Worm (Caenorhabditis elegans) whole organism, L1 larva: ENCODE results near the gene C27D6.11.

ENCODE experiments used
- C04F5.9 ChIP-seq: sonication (generic microtip); optimal IDR thresholded peaks from 2 replicates; lab custom pipeline; 2016; ENCODE audit warnings: missing genetic modification characterization, missing compliant biosample characterization
- F16B12.6 ChIP-seq: fragments of 150-350 bp; optimal IDR thresholded peaks from 2 replicates; lab custom pipeline; 2014; ENCODE audit warnings: missing biosample characterization, missing genetic modification characterization
- Y116A8C.19 ChIP-seq: sonication (generic microtip); optimal IDR thresholded peaks from 2 replicates; lab custom pipeline; 2016; ENCODE audit warnings: missing compliant biosample characterization, missing genetic modification characterization, borderline replicate concordance
- aly-2 ChIP-seq: fragments of 150-350 bp; optimal IDR thresholded peaks from 2 replicates; lab custom pipeline; 2014; ENCODE audit warnings: missing biosample characterization, missing genetic modification characterization
- ama-1 ChIP-seq: fragments of 150-350 bp; optimal IDR thresholded peaks from 2 replicates; lab custom pipeline; 2014
- ceh-8 ChIP-seq: fragments of 200-800 bp; sonication (Bioruptor generic); optimal IDR thresholded peaks from 2 replicates; lab custom pipeline; 2018; ENCODE audit warnings: mild to moderate bottlenecking, missing genetic modification characterization, moderate library complexity, missing compliant biosample characterization
- ceh-88 ChIP-seq: fragments of 200-800 bp; sonication (Bioruptor generic); IDR thresholded peaks from 2 replicates; pipeline ENCODE4 v1.3.6; 2022; ENCODE audit warnings: missing genetic modification characterization, missing compliant biosample characterization
- ceh-90 ChIP-seq: sonication (generic microtip); optimal IDR thresholded peaks from 2 replicates; lab custom pipeline; 2016; ENCODE audit warnings: missing genetic modification characterization, missing compliant biosample characterization
- ces-1 ChIP-seq: fragments of 150-350 bp; optimal IDR thresholded peaks from 2 replicates; lab custom pipeline; 2014; ENCODE audit warnings: missing biosample characterization, missing genetic modification reagents, missing genetic modification characterization
- dpl-1 ChIP-seq, 3 experiments: fragments of 150-350 bp in 2 of 3; sonication (generic microtip) in 1 of 3; optimal IDR thresholded peaks; 2 replicates each; lab custom pipeline; 2014 to 2017; ENCODE audit warnings: missing biosample characterization in 3 of 3, missing genetic modification characterization in 3 of 3, missing genetic modification reagents in 3 of 3
- dsc-1 ChIP-seq: sonication (generic microtip); optimal IDR thresholded peaks from 2 replicates; lab custom pipeline; 2016; ENCODE audit warnings: mild to moderate bottlenecking, missing genetic modification characterization, missing compliant biosample characterization
- efl-1 ChIP-seq, 4 experiments: fragments of 150-350 bp; optimal IDR thresholded peaks in 3 of 4; peaks in 1 of 4; 1 replicate in 1 of 4; 2 replicates in 3 of 4; lab custom pipeline; 2014; ENCODE audit warnings: missing biosample characterization in 2 of 4, missing genetic modification characterization in 2 of 4, missing genetic modification reagents in 2 of 4
- efl-3 ChIP-seq: fragments of 200-800 bp; sonication (Bioruptor generic); optimal IDR thresholded peaks from 2 replicates; lab custom pipeline; 2018; ENCODE audit warnings: mild to moderate bottlenecking, missing genetic modification characterization, missing compliant biosample characterization
- egl-13 ChIP-seq: sonication (generic microtip); optimal IDR thresholded peaks from 2 replicates; lab custom pipeline; 2016; ENCODE audit warnings: missing genotype, missing genetic modification reagents, missing genetic modification characterization, missing compliant biosample characterization
- egl-27 ChIP-seq, 2 experiments: fragments of 150-350 bp in 1 of 2; sonication (generic microtip); optimal IDR thresholded peaks; 3 replicates each; lab custom pipeline; 2017 to 2018; ENCODE audit warnings: missing biosample characterization in 2 of 2, missing genetic modification characterization in 2 of 2, missing genetic modification reagents in 2 of 2
- elt-2 ChIP-seq: sonication (generic microtip); optimal IDR thresholded peaks from 2 replicates; lab custom pipeline; 2016; ENCODE audit warnings: missing genetic modification characterization, mild to moderate bottlenecking, inconsistent platforms, missing compliant biosample characterization, missing genetic modification reagents
- fkh-10 ChIP-seq: sonication (generic microtip); optimal IDR thresholded peaks from 2 replicates; lab custom pipeline; 2017; ENCODE audit warnings: missing biosample characterization, missing genetic modification reagents, missing genetic modification characterization
- fkh-4 ChIP-seq: sonication (generic microtip); optimal IDR thresholded peaks from 2 replicates; lab custom pipeline; 2016; ENCODE audit warnings: missing compliant biosample characterization, missing genetic modification characterization, borderline replicate concordance
- fos-1 ChIP-seq: fragments of 150-350 bp; optimal IDR thresholded peaks from 2 replicates; lab custom pipeline; 2014; ENCODE audit warnings: missing biosample characterization, missing genetic modification characterization
- grh-1 ChIP-seq: fragments of 200-800 bp; sonication (Bioruptor generic); IDR thresholded peaks from 2 replicates; pipeline ENCODE4 v1.3.6; 2022; ENCODE audit warnings: missing genetic modification reagents, missing genetic modification characterization, missing compliant biosample characterization
- hlh-4 ChIP-seq: sonication (generic microtip); optimal IDR thresholded peaks from 2 replicates; lab custom pipeline; 2016; ENCODE audit warnings: mild to moderate bottlenecking, missing genetic modification characterization, missing compliant biosample characterization
- jun-1 ChIP-seq: fragments of 150-350 bp; optimal IDR thresholded peaks from 2 replicates; lab custom pipeline; 2014; ENCODE audit warnings: missing biosample characterization, missing genetic modification reagents, missing genetic modification characterization
- lin-14 ChIP-seq: fragments of 200-800 bp; sonication (Bioruptor generic); optimal IDR thresholded peaks from 2 replicates; lab custom pipeline; 2018; ENCODE audit warnings: mild to moderate bottlenecking, missing genetic modification characterization, moderate library complexity, missing compliant biosample characterization
- lin-15B ChIP-seq: fragments of 150-350 bp; sonication (generic microtip); optimal IDR thresholded peaks from 3 replicates; lab custom pipeline; 2014; ENCODE audit warnings: missing biosample characterization, missing genetic modification characterization
- lin-35 ChIP-seq, 2 experiments: fragments of 150-350 bp; optimal IDR thresholded peaks; 2 replicates each; lab custom pipeline; 2014; ENCODE audit warnings: missing biosample characterization in 2 of 2, missing genetic modification characterization in 2 of 2, missing genetic modification reagents in 2 of 2
- lin-39 ChIP-seq: fragments of 150-350 bp; optimal IDR thresholded peaks from 2 replicates; lab custom pipeline; 2014; ENCODE audit warnings: missing biosample characterization, missing genetic modification reagents, missing genetic modification characterization
- lsy-2 ChIP-seq, 2 experiments: fragments of 150-350 bp; optimal IDR thresholded peaks; 2 replicates each; lab custom pipeline; 2014; ENCODE audit warnings: missing biosample characterization in 2 of 2, missing genetic modification characterization in 2 of 2
- mep-1 ChIP-seq: fragments of 150-350 bp; optimal IDR thresholded peaks from 2 replicates; lab custom pipeline; 2014; ENCODE audit warnings: missing biosample characterization, missing genetic modification characterization
- nhr-11 ChIP-seq: fragments of 150-350 bp; optimal IDR thresholded peaks from 2 replicates; lab custom pipeline; 2014; ENCODE audit warnings: missing biosample characterization, missing genetic modification characterization
- nhr-47 ChIP-seq: sonication (generic microtip); optimal IDR thresholded peaks from 2 replicates; lab custom pipeline; 2016; ENCODE audit warnings: mild to moderate bottlenecking, missing genetic modification characterization, moderate library complexity, missing compliant biosample characterization
- nhr-71 ChIP-seq: sonication (generic microtip); optimal IDR thresholded peaks from 2 replicates; lab custom pipeline; 2016; ENCODE audit warnings: mild to moderate bottlenecking, missing genetic modification characterization, moderate library complexity, missing compliant biosample characterization
- nhr-76 ChIP-seq: sonication (generic microtip); optimal IDR thresholded peaks from 2 replicates; lab custom pipeline; 2017; ENCODE audit warnings: missing biosample characterization, missing genetic modification characterization
- nhr-77 ChIP-seq: fragments of 150-350 bp; optimal IDR thresholded peaks from 2 replicates; lab custom pipeline; 2014; ENCODE audit warnings: missing biosample characterization, missing genetic modification characterization
- nhr-90 ChIP-seq: sonication (generic microtip); optimal IDR thresholded peaks from 2 replicates; lab custom pipeline; 2016; ENCODE audit warnings: mild to moderate bottlenecking, missing genetic modification characterization, missing compliant biosample characterization; ENCODE audit not compliant: poor library complexity
- pqm-1 ChIP-seq: sonication (generic microtip); optimal IDR thresholded peaks from 3 replicates; lab custom pipeline; 2017; ENCODE audit warnings: missing biosample characterization, missing genetic modification characterization
- skn-1 ChIP-seq: fragments of 150-350 bp; optimal IDR thresholded peaks from 2 replicates; lab custom pipeline; 2014; ENCODE audit warnings: missing biosample characterization, missing genetic modification characterization
- snu-23 ChIP-seq: sonication (generic microtip); optimal IDR thresholded peaks from 2 replicates; lab custom pipeline; 2016; ENCODE audit warnings: missing genetic modification characterization, missing compliant biosample characterization
- sox-4 ChIP-seq: sonication (generic microtip); optimal IDR thresholded peaks from 2 replicates; lab custom pipeline; 2016; ENCODE audit warnings: missing genetic modification characterization, missing compliant biosample characterization
- sup-37 ChIP-seq: fragments of 200-800 bp; sonication (Bioruptor generic); optimal IDR thresholded peaks from 2 replicates; lab custom pipeline; 2018; ENCODE audit warnings: mild to moderate bottlenecking, missing genetic modification characterization, missing compliant biosample characterization
- swsn-7 ChIP-seq: sonication (generic microtip); optimal IDR thresholded peaks from 2 replicates; lab custom pipeline; 2016; ENCODE audit warnings: missing genetic modification characterization, missing compliant biosample characterization
- tbx-2 ChIP-seq: sonication (generic microtip); optimal IDR thresholded peaks from 2 replicates; lab custom pipeline; 2016; ENCODE audit warnings: missing genetic modification characterization, missing compliant biosample characterization
- tlp-1 ChIP-seq: fragments of 150-350 bp; optimal IDR thresholded peaks from 2 replicates; lab custom pipeline; 2014; ENCODE audit warnings: missing biosample characterization, missing genetic modification characterization
- unc-130 ChIP-seq: fragments of 150-350 bp; optimal IDR thresholded peaks from 2 replicates; lab custom pipeline; 2017; ENCODE audit warnings: missing biosample characterization, missing genetic modification characterization, inconsistent platforms
- unc-30 ChIP-seq: sonication (generic microtip); optimal IDR thresholded peaks from 2 replicates; lab custom pipeline; 2017; ENCODE audit warnings: missing biosample characterization, missing genetic modification characterization
- unc-62 ChIP-seq: fragments of 150-350 bp; optimal IDR thresholded peaks from 2 replicates; lab custom pipeline; 2014; ENCODE audit warnings: missing biosample characterization, missing genetic modification reagents, missing genetic modification characterization
- xbp-1 ChIP-seq: sonication (generic microtip); optimal IDR thresholded peaks from 2 replicates; lab custom pipeline; 2016; ENCODE audit warnings: missing genetic modification characterization, missing compliant biosample characterization
- ztf-4 ChIP-seq: fragments of 150-350 bp; optimal IDR thresholded peaks from 2 replicates; lab custom pipeline; 2014; ENCODE audit warnings: missing biosample characterization, missing genetic modification characterization

C27D6.11 gene

ce11 chrII:5161102-5161501 is at the start of gene C27D6.11:
Gene C27D6.11, minus strand, starts transcription at chrII:5161202.
- TF ChIP-seq unc-30 (tag; lab: Kevin White, UChicago) = no peak
- no peak for TF ChIP-seq mep-1
- no peak for TF ChIP-seq fkh-10 (GFP tag; lab: Kevin White, UChicago)
- no peak for TF ChIP-seq grh-1 (GFP tag; lab: Robert Waterston, UW)
- TF ChIP-seq xbp-1 (tag; lab: Kevin White, UChicago) = no peak
- no peak for TF ChIP-seq egl-13 (tag; lab: Kevin White, UChicago)
- TF ChIP-seq, all 84 proteins: peak for 0

DNA sequence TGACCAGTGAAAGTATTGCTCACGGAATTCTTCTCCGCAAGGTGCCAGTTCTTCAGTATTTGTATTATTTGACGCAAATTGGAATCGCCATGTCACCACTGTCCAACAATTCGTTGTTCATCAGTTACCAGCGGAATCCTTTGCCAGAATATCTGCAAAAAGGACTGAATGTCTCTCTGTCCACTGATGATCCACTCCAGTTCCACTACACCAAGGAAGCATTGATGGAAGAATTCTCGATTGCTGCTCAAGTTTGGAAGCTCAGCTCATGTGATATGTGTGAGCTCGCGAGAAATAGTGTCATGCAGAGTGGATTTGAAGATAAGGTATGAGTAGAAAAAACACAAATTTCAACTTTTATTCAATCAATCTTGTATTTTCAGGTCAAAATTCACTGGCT is 48.1 kb upstream of the C27D6.11 start:
- no peak for TF ChIP-seq elt-2 (tag; lab: Kevin White, UChicago)
- no peak for TF ChIP-seq efl-1 (optimal IDR thresholded peaks at IDR 0.05; lab: Kevin White, UChicago)
- peak in 1 of 2 experiments; percentile 61 for TF ChIP-seq efl-1 (GFP tag; optimal IDR thresholded peaks at IDR 0.05 in 1 of 2; lab: Kevin White, UChicago)

DNA sequence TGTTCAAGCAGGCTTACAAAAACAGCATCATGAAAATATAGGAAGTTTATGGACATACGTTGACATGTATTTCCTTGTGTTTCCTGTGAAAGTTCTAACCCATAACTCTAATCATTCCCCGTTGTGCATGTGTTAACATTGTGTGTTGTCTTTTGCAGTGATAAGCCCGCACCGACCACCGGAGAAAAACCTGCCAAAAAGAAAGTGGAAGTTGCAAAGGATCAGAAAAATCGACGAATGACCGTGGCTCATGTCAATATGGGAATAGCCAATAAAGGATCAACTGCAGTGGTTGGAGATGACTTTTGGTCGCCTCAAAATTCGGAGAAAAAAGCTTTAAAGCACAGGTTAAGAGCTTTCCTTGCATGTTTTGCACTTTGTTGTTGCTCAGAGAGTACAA is 44.3 kb upstream of the C27D6.11 start:
- TF ChIP-seq nhr-47 (tag; lab: Kevin White, UChicago) (no peak), ceh-88 (no peak), ztf-4 (tag; lab: Kevin White, UChicago) (no peak), hlh-4 (tag; lab: Kevin White, UChicago) (no peak), efl-1 (optimal IDR thresholded peaks at IDR 0.05; lab: Kevin White, UChicago) (no peak), efl-1 (GFP tag; optimal IDR thresholded peaks at IDR 0.05 in 1 of 2; lab: Kevin White, UChicago) (peak in 1 of 2 experiments; percentile 86), jun-1 (no peak), elt-2 (tag; lab: Kevin White, UChicago) (peak; percentile 36)

- TF ChIP-seq hlh-4 (tag; lab: Kevin White, UChicago) (no peak), lsy-2 (tag; optimal IDR thresholded peaks at IDR 0.05; lab: Kevin White, UChicago) (no peak), fkh-10 (GFP tag; lab: Kevin White, UChicago) (no peak), ama-1 (lab: Kevin White, UChicago) (no peak), nhr-11 (tag; lab: Kevin White, UChicago) (no peak), skn-1 (tag; lab: Kevin White, UChicago) (no peak), grh-1 (GFP tag; lab: Robert Waterston, UW) (no peak), lin-39 (tag; lab: Kevin White, UChicago) (no peak), sox-4 (no peak), ces-1 (GFP tag; lab: Kevin White, UChicago) (no peak), aly-2 (tag; lab: Kevin White, UChicago) (no peak), swsn-7 (tag; lab: Kevin White, UChicago) (no peak), dpl-1 (GFP tag; optimal IDR thresholded peaks at IDR 0.05; lab: Kevin White, UChicago) (no peak), tlp-1 (tag; lab: Kevin White, UChicago) (no peak), fkh-4 (tag; lab: Kevin White, UChicago) (no peak), ztf-4 (tag; lab: Kevin White, UChicago) (no peak), F16B12.6 (tag; lab: Kevin White, UChicago) (no peak), dsc-1 (tag; lab: Kevin White, UChicago) (no peak), sup-37 (GFP tag; lab: Kevin White, UChicago) (no peak), lin-14 (GFP tag; lab: Kevin White, UChicago) (peak; percentile 15), efl-3 (GFP tag; lab: Kevin White, UChicago) (no peak), lin-15B (tag; lab: Kevin White, UChicago) (no peak), snu-23 (GFP tag; lab: Kevin White, UChicago) (peak; percentile 27), lin-35 (GFP tag; optimal IDR thresholded peaks at IDR 0.05; lab: Kevin White, UChicago) (peak in 1 of 2 experiments; percentile 37), fos-1 (tag; lab: Kevin White, UChicago) (no peak), Y116A8C.19 (no peak), nhr-90 (tag; lab: Kevin White, UChicago) (peak; percentile 1), nhr-71 (peak; percentile 45), ceh-90 (tag; lab: Kevin White, UChicago) (no peak), ceh-8 (GFP tag; lab: Kevin White, UChicago) (no peak), unc-130 (tag; lab: Kevin White, UChicago) (no peak), nhr-76 (tag; lab: Kevin White, UChicago) (no peak), egl-27 (tag; optimal IDR thresholded peaks at IDR 0.05; lab: Kevin White, UChicago) (no peak), pqm-1 (tag; lab: Kevin White, UChicago) (no peak), unc-62 (GFP tag; lab: Kevin White, UChicago) (no peak), tbx-2 (tag; lab: Kevin White, UChicago) (no peak), C04F5.9 (no peak), nhr-77 (tag; lab: Kevin White, UChicago) (no peak), elt-2 (tag; lab: Kevin White, UChicago) (peak; percentile 89)
These were observed 41.9 kb upstream of the C27D6.11 start, which contains the start of gene ampd-1 for ce11 chrII:5202930-5203329. Gene ampd-1, plus strand, starts transcription at chrII:5203322.
